Fruit fly (Drosophila melanogaster): ENCODE data around the gene Task6.
A peak's percentile ranks its signal among the peaks of the same experiment; 100 is the strongest.

The Task6 gene

DNA sequence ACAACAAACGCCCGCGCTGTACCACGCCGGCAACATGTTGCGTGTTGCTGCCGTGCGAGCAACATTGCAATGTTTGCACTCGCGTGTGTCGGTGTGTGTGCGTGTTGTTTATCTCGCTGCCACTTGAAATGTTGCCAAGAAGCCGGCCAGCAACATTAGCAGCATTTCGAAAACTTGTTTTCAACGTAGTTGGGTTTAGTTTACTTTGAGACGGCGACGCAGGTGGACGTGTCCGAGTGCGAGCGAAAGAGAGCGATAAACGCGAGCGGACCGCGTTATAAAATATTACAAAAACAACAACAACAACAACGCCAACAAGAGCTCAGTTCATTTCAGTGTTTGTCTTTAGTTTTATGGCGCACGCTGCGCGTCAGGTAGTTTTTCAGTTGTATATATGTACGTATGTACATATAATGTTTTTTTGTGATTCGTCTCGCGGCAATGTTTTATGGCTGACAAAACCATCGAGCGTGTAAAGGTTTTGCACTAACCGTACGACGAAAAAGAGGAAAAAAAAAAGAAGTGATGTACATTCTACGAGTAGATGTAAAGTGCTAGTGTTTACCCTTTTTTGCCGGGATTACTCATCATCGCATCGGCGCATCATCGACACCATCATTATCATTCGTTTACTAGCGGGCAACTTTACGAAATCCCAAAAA, 40.8 kb upstream of the Task6 start, which contains the start of gene kmr (continued):
- TF ChIP-seq Atf-2 (GFP tag; optimal IDR thresholded peaks at IDR 0.05) (no peak), Camta (GFP tag; optimal IDR thresholded peaks at IDR 0.05) (peak; percentile 9), Scr (GFP tag; IDR thresholded peaks at IDR 0.05; ENCODE audit: partially characterized antibody) (peak; percentile 9; the same call in 1 of the 2 replicates), Chrac-16 (GFP tag; optimal IDR thresholded peaks at IDR 0.05) (no peak), emc (GFP tag; optimal IDR thresholded peaks at IDR 0.05) (no peak), Dad (GFP tag; optimal IDR thresholded peaks at IDR 0.05) (peak; percentile 48), Hr3 (GFP tag; optimal IDR thresholded peaks at IDR 0.05) (no peak), CG17568 (GFP tag; optimal IDR thresholded peaks at IDR 0.05) (peak; percentile 64), CG5245 (GFP tag; optimal IDR thresholded peaks at IDR 0.05) (no peak), sim (GFP tag; IDR thresholded peaks at IDR 0.05) (peak; percentile 76), CG3163 (GFP tag; optimal IDR thresholded peaks at IDR 0.05) (peak; percentile 13), croc (GFP tag; conservative IDR thresholded peaks at IDR 0.05) (no peak), h (optimal IDR thresholded peaks at IDR 0.05) (no peak), NC2α (GFP tag; optimal IDR thresholded peaks at IDR 0.05) (peak; percentile 12), CG1647 (GFP tag; optimal IDR thresholded peaks at IDR 0.05) (no peak), CG4404 (GFP tag; IDR thresholded peaks at IDR 0.05) (no peak), CG9727 (GFP tag; optimal IDR thresholded peaks at IDR 0.05) (peak; percentile 3), CG8359 (GFP tag; optimal IDR thresholded peaks at IDR 0.05; ENCODE audit: borderline replicate concordance) (peak; percentile 22), CG3065 (GFP tag; optimal IDR thresholded peaks at IDR 0.05) (no peak), prd (optimal IDR thresholded peaks at IDR 0.05) (no peak), prd (GFP tag; IDR thresholded peaks at IDR 0.05) (no peak), CG14860 (GFP tag; IDR thresholded peaks at IDR 0.05; ENCODE audit: partially characterized antibody) (no peak), CG8924 (tag; optimal IDR thresholded peaks at IDR 0.05) (peak; percentile 67), fd96Cb (tag; optimal IDR thresholded peaks at IDR 0.05) (no peak), Hey (tag; optimal IDR thresholded peaks at IDR 0.05) (peak; percentile 13), mirr (GFP tag; optimal IDR thresholded peaks at IDR 0.05) (peak; percentile 58), CG15601 (tag; optimal IDR thresholded peaks at IDR 0.05) (peak; percentile 42), al (GFP tag; IDR thresholded peaks at IDR 0.05) (no peak), CG10959 (GFP tag; IDR thresholded peaks at IDR 0.05) (no peak), Meics (GFP tag; optimal IDR thresholded peaks at IDR 0.05) (peak; percentile 27), Dref (GFP tag; IDR thresholded peaks at IDR 0.05) (no peak), Hand (GFP tag; optimal IDR thresholded peaks at IDR 0.05) (peak; percentile 58), ind (GFP tag; optimal IDR thresholded peaks at IDR 0.05) (no peak), pb (GFP tag; optimal IDR thresholded peaks at IDR 0.05) (peak; percentile 6), CG12155 (GFP tag; optimal IDR thresholded peaks at IDR 0.05) (no peak), Gsc (GFP tag; IDR thresholded peaks at IDR 0.05) (no peak), CG42726 (GFP tag; IDR thresholded peaks at IDR 0.05; ENCODE audit: partially characterized antibody) (peak; percentile 54; the same call in 1 of the 2 replicates), sna (GFP tag; IDR thresholded peaks at IDR 0.05; ENCODE audit: partially characterized antibody) (peak; percentile 39; the same call in 1 of the 2 replicates), amos (GFP tag; IDR thresholded peaks at IDR 0.05; ENCODE audit: partially characterized antibody) (peak; percentile 43; the same call in 1 of the 2 replicates), hbn (GFP tag; IDR thresholded peaks at IDR 0.05; ENCODE audit: partially characterized antibody) (no peak), sd (tag; optimal IDR thresholded peaks at IDR 0.05) (peak; percentile 6), Abd-B (GFP tag; optimal IDR thresholded peaks at IDR 0.05) (no peak), cg (GFP tag; optimal IDR thresholded peaks at IDR 0.05) (peak; percentile 65), crc (GFP tag; optimal IDR thresholded peaks at IDR 0.05) (no peak), CG31441 (GFP tag; IDR thresholded peaks at IDR 0.05) (peak; percentile 34; the same call in 1 of the 2 replicates), scrt (GFP tag; optimal IDR thresholded peaks at IDR 0.05) (peak; percentile 39), sr (GFP tag; IDR thresholded peaks at IDR 0.05) (no peak; the same call in 2 of the 3 replicates), jigr1 (GFP tag; IDR thresholded peaks at IDR 0.05) (no peak), chn (GFP tag; optimal IDR thresholded peaks at IDR 0.05) (no peak), CG10565 (GFP tag; optimal IDR thresholded peaks at IDR 0.05) (no peak)
